Fruit fly (Drosophila melanogaster) whole organism, embryonic: Measurements from ENCODE around the gene CG11980.

Source experiments
- CG11560 ChIP-seq: fragments of 200-800 bp; sonication (Bioruptor generic); IDR thresholded peaks from 3 replicates; pipeline ENCODE4 v1.3.6; 2022; ENCODE audit warnings: missing biosample characterization, missing genetic modification characterization
- CG13624 ChIP-seq: fragments of 200-800 bp; sonication (Bioruptor generic); optimal IDR thresholded peaks from 2 replicates; lab custom pipeline; 2016; ENCODE audit warnings: missing biosample characterization, missing genetic modification characterization
- CG14050 ChIP-seq: fragments of 200-800 bp; sonication (Bioruptor generic); IDR thresholded peaks from 3 replicates; pipeline ENCODE4 v1.3.6; 2022; ENCODE audit warnings: missing biosample characterization, missing genetic modification characterization
- CG15073 ChIP-seq: fragments of 200-800 bp; sonication (Bioruptor generic); optimal IDR thresholded peaks from 2 replicates; lab custom pipeline; 2016; ENCODE audit warnings: missing biosample characterization, missing genetic modification characterization
- CG1529 ChIP-seq: fragments of 200-800 bp; sonication (Bioruptor generic); optimal IDR thresholded peaks from 3 replicates; lab custom pipeline; 2018; ENCODE audit warnings: missing biosample characterization, missing genetic modification characterization
- CG17361 ChIP-seq: fragments of 200-800 bp; sonication (Bioruptor generic); IDR thresholded peaks from 3 replicates; pipeline ENCODE4 v1.3.6; 2022; ENCODE audit warnings: missing biosample characterization, missing genetic modification characterization
- CG17385 ChIP-seq: fragments of 200-800 bp; sonication (Bioruptor generic); optimal IDR thresholded peaks from 3 replicates; lab custom pipeline; 2018; ENCODE audit warnings: missing biosample characterization, mild to moderate bottlenecking, missing genetic modification characterization
- CG31224 ChIP-seq: fragments of 200-800 bp; sonication (Bioruptor generic); IDR thresholded peaks from 2 replicates; pipeline ENCODE4 v1.3.6; 2022; ENCODE audit warnings: missing biosample characterization, missing genetic modification characterization
- CG3163 ChIP-seq: fragments of 200-800 bp; sonication (Bioruptor generic); optimal IDR thresholded peaks from 3 replicates; lab custom pipeline; 2016; ENCODE audit warnings: missing biosample characterization, missing genetic modification characterization
- CG32532 ChIP-seq: fragments of 200-800 bp; sonication (Bioruptor generic); IDR thresholded peaks from 2 replicates; pipeline ENCODE4 v1.3.6; 2022; ENCODE audit warnings: missing biosample characterization, missing genetic modification characterization
- CG43689 ChIP-seq: fragments of 200-800 bp; sonication (Bioruptor generic); IDR thresholded peaks from 2 replicates; pipeline ENCODE4 v1.3.6; 2022; ENCODE audit warnings: missing biosample characterization, missing genetic modification characterization
- CG4404 ChIP-seq: fragments of 200-800 bp; sonication (Bioruptor generic); IDR thresholded peaks from 2 replicates; pipeline ENCODE4 v1.3.6; 2022; ENCODE audit warnings: missing biosample characterization, missing genetic modification characterization
- CG8924 ChIP-seq: fragments of 200-800 bp; optimal IDR thresholded peaks from 3 replicates; lab custom pipeline; 2019; ENCODE audit warnings: missing biosample characterization, mild to moderate bottlenecking, missing genetic modification characterization, moderate library complexity
- Dfd ChIP-seq, 2 experiments: fragments of >200 bp; optimal IDR thresholded peaks; 2 replicates each; lab custom pipeline; 2017; ENCODE audit warnings: missing biosample characterization in 2 of 2, missing genetic modification characterization in 2 of 2
- Fer1 ChIP-seq: fragments of 200-800 bp; sonication (Bioruptor generic); optimal IDR thresholded peaks from 2 replicates; lab custom pipeline; 2017; ENCODE audit warnings: missing biosample characterization, mild to moderate bottlenecking, missing genetic modification characterization
- Fer2 ChIP-seq: fragments of 200-800 bp; sonication (Bioruptor generic); optimal IDR thresholded peaks from 2 replicates; lab custom pipeline; 2018; ENCODE audit warnings: missing biosample characterization, mild to moderate bottlenecking, missing genetic modification characterization, moderate library complexity
- Fer3 ChIP-seq: fragments of 200-800 bp; sonication (Bioruptor generic); optimal IDR thresholded peaks from 2 replicates; lab custom pipeline; 2018; ENCODE audit warnings: missing biosample characterization, mild to moderate bottlenecking, missing genetic modification characterization, moderate library complexity
- Hr51 ChIP-seq, 2 experiments: fragments of 200-800 bp; sonication (Bioruptor generic); optimal IDR thresholded peaks; 2 replicates in 1 of 2; 3 replicates in 1 of 2; lab custom pipeline; 2016 to 2018; ENCODE audit warnings: missing biosample characterization in 2 of 2, missing genetic modification characterization in 2 of 2, mild to moderate bottlenecking in 1 of 2, moderate library complexity in 1 of 2
- Hsf ChIP-seq: fragments of 200-800 bp; sonication (Bioruptor generic); optimal IDR thresholded peaks from 3 replicates; lab custom pipeline; 2016; ENCODE audit warnings: missing biosample characterization, missing genetic modification characterization
- Max ChIP-seq: fragments of 200-800 bp; sonication (Bioruptor generic); optimal IDR thresholded peaks from 2 replicates; lab custom pipeline; 2016; ENCODE audit warnings: missing biosample characterization, mild to moderate bottlenecking, missing genetic modification characterization
- Neu2 ChIP-seq: fragments of 200-800 bp; sonication (Bioruptor generic); optimal IDR thresholded peaks from 3 replicates; lab custom pipeline; 2016; ENCODE audit warnings: missing biosample characterization, missing genetic modification characterization, borderline replicate concordance
- Nf-YC ChIP-seq: fragments of 200-800 bp; optimal IDR thresholded peaks from 3 replicates; lab custom pipeline; 2019; ENCODE audit warnings: missing biosample characterization, mild to moderate bottlenecking, missing genetic modification characterization, moderate library complexity
- Six4 ChIP-seq: fragments of 200-800 bp; sonication (Bioruptor generic); optimal IDR thresholded peaks from 2 replicates; lab custom pipeline; 2016; ENCODE audit warnings: missing biosample characterization, missing genetic modification characterization
- Sox102F ChIP-seq: fragments of 200-800 bp; sonication (Bioruptor generic); optimal IDR thresholded peaks from 2 replicates; lab custom pipeline; 2018; ENCODE audit warnings: missing biosample characterization, mild to moderate bottlenecking, missing genetic modification characterization, moderate library complexity
- Vsx1 ChIP-seq: fragments of 200-800 bp; sonication (Bioruptor generic); optimal IDR thresholded peaks from 2 replicates; lab custom pipeline; 2017; ENCODE audit warnings: missing biosample characterization, mild to moderate bottlenecking, missing genetic modification characterization, missing genetic modification reagents
- ac ChIP-seq: fragments of 200-800 bp; sonication (Bioruptor generic); optimal IDR thresholded peaks from 3 replicates; lab custom pipeline; 2017; ENCODE audit warnings: missing biosample characterization, mild to moderate bottlenecking, missing genetic modification characterization
- bbx ChIP-seq: fragments of 200-800 bp; sonication (Bioruptor generic); IDR thresholded peaks from 2 replicates; pipeline ENCODE4 v1.3.6; 2022; ENCODE audit warnings: missing biosample characterization, missing genetic modification characterization; ENCODE audit not compliant: partially characterized antibody
- cato ChIP-seq: fragments of 200-800 bp; sonication (Bioruptor generic); optimal IDR thresholded peaks from 2 replicates; lab custom pipeline; 2016; ENCODE audit warnings: missing biosample characterization, missing genetic modification characterization, borderline replicate concordance
- cg ChIP-seq: fragments of 200-800 bp; sonication (Bioruptor generic); optimal IDR thresholded peaks from 3 replicates; lab custom pipeline; 2019; ENCODE audit warnings: missing biosample characterization, mild to moderate bottlenecking, missing genetic modification characterization, moderate library complexity
- dpn ChIP-seq, 2 experiments: fragments of 200-800 bp; sonication (Bioruptor generic); optimal IDR thresholded peaks; 3 replicates each; lab custom pipeline; 2016; ENCODE audit warnings: missing biosample characterization in 2 of 2, missing genetic modification characterization in 2 of 2
- dysf ChIP-seq: fragments of 200-800 bp; sonication (Bioruptor generic); IDR thresholded peaks from 3 replicates; pipeline ENCODE4 v1.3.6; 2022; ENCODE audit warnings: missing biosample characterization, missing genetic modification characterization
- emc ChIP-seq: fragments of 200-800 bp; sonication (Bioruptor generic); optimal IDR thresholded peaks from 2 replicates; lab custom pipeline; 2016; ENCODE audit warnings: missing biosample characterization, missing genetic modification characterization
- exex ChIP-seq: fragments of 200-800 bp; sonication (Bioruptor generic); optimal IDR thresholded peaks from 4 replicates; lab custom pipeline; 2018; ENCODE audit warnings: missing biosample characterization, mild to moderate bottlenecking, missing genetic modification characterization, moderate library complexity
- fd96Cb ChIP-seq: fragments of 200-800 bp; sonication (Bioruptor generic); optimal IDR thresholded peaks from 2 replicates; lab custom pipeline; 2018; ENCODE audit warnings: missing biosample characterization, mild to moderate bottlenecking, missing genetic modification characterization, moderate library complexity
- ftz-f1 ChIP-seq: fragments of 200-800 bp; sonication (Bioruptor generic); optimal IDR thresholded peaks from 2 replicates; lab custom pipeline; 2016; ENCODE audit warnings: missing biosample characterization, missing genetic modification characterization
- gcm ChIP-seq: fragments of 200-800 bp; sonication (Bioruptor generic); optimal IDR thresholded peaks from 2 replicates; lab custom pipeline; 2019; ENCODE audit warnings: missing biosample characterization, mild to moderate bottlenecking, missing genetic modification characterization, moderate library complexity
- gfzf ChIP-seq: fragments of 200-800 bp; sonication (Bioruptor generic); optimal IDR thresholded peaks from 2 replicates; lab custom pipeline; 2016; ENCODE audit warnings: missing biosample characterization, mild to moderate bottlenecking, missing genetic modification characterization, moderate library complexity
- kni ChIP-seq: fragments of 200-800 bp; sonication (Bioruptor generic); optimal IDR thresholded peaks from 3 replicates; lab custom pipeline; 2017; ENCODE audit warnings: mild to moderate bottlenecking, missing biosample characterization, missing genetic modification reagents, missing genetic modification characterization
- nau ChIP-seq: fragments of 200-800 bp; sonication (Bioruptor generic); optimal IDR thresholded peaks from 3 replicates; lab custom pipeline; 2017; ENCODE audit warnings: missing biosample characterization, mild to moderate bottlenecking, missing genetic modification characterization, missing genetic modification reagents
- schlank ChIP-seq: fragments of 200-800 bp; sonication (Bioruptor generic); optimal IDR thresholded peaks from 2 replicates; lab custom pipeline; 2018; ENCODE audit warnings: missing biosample characterization, mild to moderate bottlenecking, missing genetic modification characterization
- sd ChIP-seq: fragments of 200-800 bp; sonication (Bioruptor generic); optimal IDR thresholded peaks from 3 replicates; lab custom pipeline; 2018; ENCODE audit warnings: missing biosample characterization, mild to moderate bottlenecking, missing genetic modification characterization, moderate library complexity
- ttk ChIP-seq: fragments of 200-800 bp; sonication (Bioruptor generic); IDR thresholded peaks from 2 replicates; pipeline ENCODE4 v2.1.2; 2022; ENCODE audit warnings: missing biosample characterization, missing genetic modification characterization
- tup ChIP-seq: fragments of 200-800 bp; sonication (Bioruptor generic); optimal IDR thresholded peaks from 2 replicates; lab custom pipeline; 2016; ENCODE audit warnings: missing biosample characterization, mild to moderate bottlenecking, missing genetic modification characterization, moderate library complexity
- tx ChIP-seq: fragments of 200-800 bp; sonication (Bioruptor generic); optimal IDR thresholded peaks from 2 replicates; lab custom pipeline; 2016; ENCODE audit warnings: missing biosample characterization, missing genetic modification characterization
- wor ChIP-seq: fragments of 200-800 bp; sonication (Bioruptor generic); IDR thresholded peaks from 2 replicates; pipeline ENCODE4 v1.3.6; 2022; ENCODE audit warnings: missing biosample characterization, missing genetic modification characterization
- z ChIP-seq: fragments of 200-800 bp; sonication (Bioruptor generic); IDR thresholded peaks from 3 replicates; pipeline ENCODE4 v1.3.6; 2022; ENCODE audit warnings: missing biosample characterization, missing genetic modification characterization
- zen ChIP-seq: fragments of 200-800 bp; sonication (Bioruptor generic); optimal IDR thresholded peaks from 3 replicates; lab custom pipeline; 2018; ENCODE audit warnings: missing biosample characterization, mild to moderate bottlenecking, missing genetic modification characterization, moderate library complexity
- zfh1 ChIP-seq: fragments of 200-800 bp; sonication (Bioruptor generic); IDR thresholded peaks from 3 replicates; pipeline ENCODE4 v1.3.6; 2022; ENCODE audit warnings: missing biosample characterization, missing genetic modification characterization

The CG11980 gene

dm6 chr3R:9054442-9055118 is 50.8 kb downstream of the CG11980 start (continued):
- TF ChIP-seq Fer1 (GFP tag; lab: Kevin White, UChicago) (peak; percentile 70), schlank (peak; percentile 70), CG4404 (GFP tag; lab: Robert Waterston, UW) (no peak), wor (no peak), Hr51 (GFP tag; optimal IDR thresholded peaks at IDR 0.05; lab: Kevin White, UChicago) (peak; percentile 31 to 69), gfzf (GFP tag; lab: Kevin White, UChicago) (no peak), CG32532 (GFP tag; lab: Robert Waterston, UW) (no peak), Dfd (GFP tag; optimal IDR thresholded peaks at IDR 0.05; lab: Kevin White, UChicago) (no peak), nau (GFP tag; lab: Kevin White, UChicago) (peak; percentile 80), CG11560 (tag; lab: Robert Waterston, UW) (no peak), ttk (GFP tag; lab: Robert Waterston, UW) (no peak), Hsf (peak; percentile 54), Fer2 (tag; lab: Kevin White, UChicago) (peak; percentile 31), kni (GFP tag; lab: Kevin White, UChicago) (peak; percentile 66), z (GFP tag; lab: Robert Waterston, UW) (no peak), zfh1 (GFP tag; lab: Robert Waterston, UW) (no peak), ftz-f1 (GFP tag; lab: Kevin White, UChicago) (no peak), CG15073 (GFP tag; lab: Kevin White, UChicago) (peak; percentile 31), zen (tag; lab: Kevin White, UChicago) (no peak), Max (no peak), Vsx1 (GFP tag; lab: Kevin White, UChicago) (peak; percentile 1), CG14050 (GFP tag; lab: Robert Waterston, UW) (no peak), exex (tag; lab: Kevin White, UChicago) (peak; percentile 12), sd (tag; lab: Kevin White, UChicago) (peak; percentile 67), CG3163 (GFP tag; lab: Kevin White, UChicago) (peak; percentile 22), ac (GFP tag; lab: Kevin White, UChicago) (no peak), tup (GFP tag; lab: Kevin White, UChicago) (peak; percentile 54), bbx (GFP tag; lab: Robert Waterston, UW) (no peak), Fer3 (tag; lab: Kevin White, UChicago) (peak; percentile 87), CG13624 (GFP tag; lab: Kevin White, UChicago) (no peak), dysf (GFP tag; lab: Robert Waterston, UW) (no peak), CG8924 (tag; lab: Kevin White, UChicago) (peak; percentile 62), fd96Cb (tag; lab: Kevin White, UChicago) (peak; percentile 51), CG17361 (GFP tag; lab: Robert Waterston, UW) (no peak), gcm (peak; percentile 30), cato (GFP tag; lab: Kevin White, UChicago) (peak; percentile 51), CG1529 (peak; percentile 64), Sox102F (peak; percentile 85), dpn (GFP tag; optimal IDR thresholded peaks at IDR 0.05; lab: Kevin White, UChicago) (peak; percentile 12 to 59), emc (GFP tag; lab: Kevin White, UChicago) (no peak), tx (GFP tag; lab: Kevin White, UChicago) (no peak), Nf-YC (peak; percentile 76), Six4 (no peak), CG43689 (GFP tag; lab: Robert Waterston, UW) (no peak), CG17385 (GFP tag; lab: Kevin White, UChicago) (peak; percentile 88), Neu2 (GFP tag; lab: Kevin White, UChicago) (no peak), cg (GFP tag; lab: Kevin White, UChicago) (peak; percentile 87), CG31224 (GFP tag; lab: Robert Waterston, UW) (no peak)
